Worm (Caenorhabditis elegans) whole organism, L4 larva: Measurements from ENCODE around the gene srx-33.
A peak's percentile ranks its signal among the peaks of the same experiment; 100 is the strongest.

Source experiments
- F26F4.8 ChIP-seq: fragments of 200-800 bp; sonication (Bioruptor generic); conservative IDR thresholded peaks from 2 replicates; pipeline ENCODE4 v1.3.6; 2022; ENCODE audit warnings: missing genetic modification characterization, missing compliant biosample characterization
- F44E2.7 ChIP-seq: fragments of 200-800 bp; sonication (Bioruptor generic); IDR thresholded peaks from 2 replicates; pipeline ENCODE4 v2.1.2; 2022; ENCODE audit warnings: missing genetic modification characterization, missing compliant biosample characterization
- T20F7.1 ChIP-seq: fragments of 200-800 bp; sonication (Bioruptor generic); optimal IDR thresholded peaks from 2 replicates; lab custom pipeline; 2018; ENCODE audit warnings: mild to moderate bottlenecking, missing genetic modification characterization, missing compliant biosample characterization
- T26A8.4 ChIP-seq: fragments of 200-800 bp; sonication (Bioruptor generic); IDR thresholded peaks from 2 replicates; pipeline ENCODE4 v1.3.6; 2022; ENCODE audit warnings: missing genetic modification characterization, missing compliant biosample characterization
- ceh-20 ChIP-seq: fragments of 200-800 bp; sonication (Bioruptor generic); IDR thresholded peaks from 2 replicates; pipeline ENCODE4 v1.3.6; 2022; ENCODE audit warnings: missing genetic modification reagents, missing genetic modification characterization, missing compliant biosample characterization
- ceh-62 ChIP-seq: sonication (generic microtip); optimal IDR thresholded peaks from 2 replicates; lab custom pipeline; 2017; ENCODE audit warnings: missing biosample characterization, missing genetic modification characterization
- ceh-82 ChIP-seq: sonication (generic microtip); optimal IDR thresholded peaks from 2 replicates; lab custom pipeline; 2017; ENCODE audit warnings: missing biosample characterization, missing genetic modification characterization
- daf-16 ChIP-seq, 3 experiments: sonication (generic microtip); optimal IDR thresholded peaks; 2 replicates each; lab custom pipeline; 2016 to 2017; ENCODE audit warnings: missing genetic modification characterization in 3 of 3, missing genetic modification reagents in 3 of 3, mild to moderate bottlenecking in 2 of 3, missing compliant biosample characterization in 2 of 3, missing biosample characterization in 1 of 3, moderate library complexity in 1 of 3
- daf-19 ChIP-seq: fragments of 200-800 bp; sonication (Bioruptor generic); conservative IDR thresholded peaks from 2 replicates; pipeline ENCODE4 v1.3.6; 2022; ENCODE audit warnings: missing genetic modification characterization, missing compliant biosample characterization
- daf-8 ChIP-seq: fragments of 200-800 bp; sonication (Bioruptor generic); IDR thresholded peaks from 2 replicates; pipeline ENCODE4 v1.3.6; 2022; ENCODE audit warnings: missing genetic modification characterization, missing compliant biosample characterization
- dmd-6 ChIP-seq: fragments of 200-800 bp; sonication (Bioruptor generic); IDR thresholded peaks from 2 replicates; pipeline ENCODE4 v1.3.6; 2022; ENCODE audit warnings: missing genetic modification reagents, missing genetic modification characterization, missing compliant biosample characterization
- egl-27 ChIP-seq: sonication (generic microtip); optimal IDR thresholded peaks from 3 replicates; lab custom pipeline; 2017; ENCODE audit warnings: missing biosample characterization, missing genetic modification reagents, missing genetic modification characterization
- egl-43 ChIP-seq: fragments of 200-800 bp; sonication (Bioruptor generic); IDR thresholded peaks from 2 replicates; pipeline ENCODE4 v1.3.6; 2022; ENCODE audit warnings: missing genetic modification reagents, missing genetic modification characterization, missing compliant biosample characterization
- hif-1 ChIP-seq, 2 experiments: sonication (generic microtip); optimal IDR thresholded peaks; 2 replicates each; lab custom pipeline; 2016 to 2017; ENCODE audit warnings: missing compliant biosample characterization in 2 of 2, missing genetic modification characterization in 2 of 2, missing genetic modification reagents in 2 of 2, missing genotype in 2 of 2, mild to moderate bottlenecking in 1 of 2
- hlh-11 ChIP-seq: fragments of 200-800 bp; sonication (Bioruptor generic); optimal IDR thresholded peaks from 2 replicates; lab custom pipeline; 2018; ENCODE audit warnings: mild to moderate bottlenecking, missing genetic modification characterization, missing compliant biosample characterization
- hlh-30 ChIP-seq: sonication (generic microtip); optimal IDR thresholded peaks from 2 replicates; lab custom pipeline; 2017; ENCODE audit warnings: antibody characterized with exemption, mild to moderate bottlenecking, missing genetic modification characterization, missing compliant biosample characterization; ENCODE audit not compliant: insufficient read depth
- lin-13 ChIP-seq: fragments of 150-350 bp; optimal IDR thresholded peaks from 2 replicates; lab custom pipeline; 2014; ENCODE audit warnings: missing biosample characterization, missing genetic modification reagents, missing genetic modification characterization
- lin-29 ChIP-seq: fragments of 200-800 bp; sonication (Bioruptor generic); IDR thresholded peaks from 2 replicates; pipeline ENCODE4 v1.3.6; 2022; ENCODE audit warnings: missing genetic modification reagents, missing genetic modification characterization, missing compliant biosample characterization
- lin-38 ChIP-seq: fragments of 200-800 bp; sonication (Bioruptor generic); IDR thresholded peaks from 2 replicates; pipeline ENCODE4 v1.3.6; 2022; ENCODE audit warnings: missing genetic modification reagents, missing genetic modification characterization, missing compliant biosample characterization
- lin-39 ChIP-seq: fragments of 150-350 bp; optimal IDR thresholded peaks from 2 replicates; lab custom pipeline; 2014; ENCODE audit warnings: missing biosample characterization, missing genetic modification reagents, missing genetic modification characterization
- mdl-1 ChIP-seq, 2 experiments: fragments of 150-350 bp in 1 of 2; sonication (generic microtip) in 1 of 2; optimal IDR thresholded peaks; 2 replicates each; lab custom pipeline; 2014 to 2017; ENCODE audit warnings: missing biosample characterization in 2 of 2, missing genetic modification characterization in 2 of 2
- mep-1 ChIP-seq: fragments of 150-350 bp; sonication (generic microtip); optimal IDR thresholded peaks from 3 replicates; lab custom pipeline; 2014; ENCODE audit warnings: missing biosample characterization, missing genetic modification characterization
- mxl-2 ChIP-seq: fragments of 200-800 bp; sonication (Bioruptor generic); conservative IDR thresholded peaks from 2 replicates; pipeline ENCODE4 v1.3.6; 2022; ENCODE audit warnings: missing genetic modification reagents, missing genetic modification characterization, missing compliant biosample characterization
- nhr-10 ChIP-seq: fragments of 150-350 bp; optimal IDR thresholded peaks from 2 replicates; lab custom pipeline; 2014; ENCODE audit warnings: missing biosample characterization, missing genetic modification characterization
- nhr-102 ChIP-seq: sonication (generic microtip); optimal IDR thresholded peaks from 2 replicates; lab custom pipeline; 2016; ENCODE audit warnings: mild to moderate bottlenecking, missing genetic modification characterization, moderate library complexity, missing compliant biosample characterization
- nhr-28 ChIP-seq: fragments of 150-350 bp; optimal IDR thresholded peaks from 2 replicates; lab custom pipeline; 2014; ENCODE audit warnings: missing biosample characterization, missing genetic modification characterization
- nhr-41 ChIP-seq: fragments of 200-800 bp; sonication (Bioruptor generic); IDR thresholded peaks from 2 replicates; pipeline ENCODE4 v1.3.6; 2022; ENCODE audit warnings: missing genetic modification reagents, missing genetic modification characterization, missing compliant biosample characterization
- nhr-48 ChIP-seq: sonication (generic microtip); optimal IDR thresholded peaks from 2 replicates; lab custom pipeline; 2016; ENCODE audit warnings: mild to moderate bottlenecking, missing genetic modification characterization, missing compliant biosample characterization
- php-3 ChIP-seq: fragments of 200-800 bp; sonication (Bioruptor generic); IDR thresholded peaks from 2 replicates; pipeline ENCODE4 v1.3.6; 2022; ENCODE audit warnings: missing genetic modification reagents, missing genetic modification characterization, missing compliant biosample characterization
- rbr-2 ChIP-seq: sonication (generic microtip); optimal IDR thresholded peaks from 2 replicates; lab custom pipeline; 2016; ENCODE audit warnings: missing genotype, missing genetic modification characterization, missing compliant biosample characterization
- snpc-4 ChIP-seq: fragments of 150-350 bp; optimal IDR thresholded peaks from 2 replicates; lab custom pipeline; 2014; ENCODE audit warnings: missing biosample characterization, missing genetic modification characterization
- spr-1 ChIP-seq: sonication (generic microtip); optimal IDR thresholded peaks from 2 replicates; lab custom pipeline; 2016; ENCODE audit warnings: mild to moderate bottlenecking, missing genetic modification characterization, missing compliant biosample characterization
- spr-3 ChIP-seq: fragments of 200-800 bp; sonication (Bioruptor generic); optimal IDR thresholded peaks from 2 replicates; lab custom pipeline; 2018; ENCODE audit warnings: mild to moderate bottlenecking, missing genetic modification characterization, missing compliant biosample characterization
- tra-1 ChIP-seq: fragments of 200-800 bp; sonication (Bioruptor generic); IDR thresholded peaks from 2 replicates; pipeline ENCODE4 v1.3.6; 2022; ENCODE audit warnings: missing genetic modification reagents, missing genetic modification characterization, missing compliant biosample characterization
- unc-130 ChIP-seq: sonication (generic microtip); optimal IDR thresholded peaks from 2 replicates; lab custom pipeline; 2016; ENCODE audit warnings: missing genetic modification reagents, missing genetic modification characterization, missing compliant biosample characterization
- unc-62 ChIP-seq, 3 experiments: fragments of 150-350 bp in 1 of 3; sonication (generic microtip); optimal IDR thresholded peaks in 2 of 3; peaks in 1 of 3; 1 replicate in 1 of 3; 2 replicates in 2 of 3; lab custom pipeline; 2014 to 2017; ENCODE audit warnings: missing biosample characterization in 3 of 3, missing genetic modification characterization in 3 of 3, missing genetic modification reagents in 3 of 3, missing genotype in 1 of 3
- zip-2 ChIP-seq: fragments of 150-350 bp; optimal IDR thresholded peaks from 2 replicates; lab custom pipeline; 2014; ENCODE audit warnings: missing biosample characterization, missing genetic modification characterization

Gene srx-33

DNA sequence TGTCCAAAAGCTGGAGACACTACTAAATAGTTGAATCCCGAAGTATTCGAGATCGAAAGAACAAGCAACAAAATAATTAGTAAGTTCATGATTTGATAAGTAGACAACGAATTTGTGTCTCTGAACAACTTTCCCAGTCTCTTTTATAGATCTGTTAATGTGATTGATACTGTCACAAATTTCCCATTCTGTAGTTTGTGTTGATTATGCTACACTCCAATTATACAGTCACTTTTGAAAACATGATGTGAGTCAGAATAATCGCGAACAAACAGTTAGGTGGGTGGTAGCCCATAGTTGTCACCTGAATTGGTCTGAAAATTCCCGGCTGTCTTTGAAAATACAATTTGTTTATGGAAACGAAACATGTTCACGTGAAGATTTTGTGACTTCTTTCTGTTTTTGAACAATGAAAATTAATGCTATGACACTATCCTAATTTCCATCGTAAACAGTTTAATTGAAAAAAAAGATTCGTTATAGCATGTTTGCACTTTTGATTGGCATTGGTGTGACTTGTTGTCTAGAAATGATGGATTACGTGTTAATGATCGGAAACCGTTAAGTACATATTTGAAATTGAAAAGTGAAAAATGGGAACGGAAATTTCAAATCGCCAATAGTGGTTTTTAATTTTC lies 44.9 kb upstream of the srx-33 start, which contains the start of gene ugt-41:
Gene ugt-41 (minus strand): TSS at position 119 of the 638 bp plus-strand sequence.
- TF ChIP-seq ceh-82 = no peak
- no peak for TF ChIP-seq hlh-30 (tag; lab: Kevin White, UChicago)
- no peak for TF ChIP-seq snpc-4 (tag; lab: Kevin White, UChicago)
- no peak for TF ChIP-seq lin-38 (GFP tag; lab: Robert Waterston, UW)
- TF ChIP-seq mep-1 (tag; lab: Kevin White, UChicago) = no peak
- peak in 1 of 2 experiments; percentile 53 for TF ChIP-seq hif-1 (tag; optimal IDR thresholded peaks at IDR 0.05; lab: Kevin White, UChicago)
- peak; percentile 92 for TF ChIP-seq php-3 (GFP tag; lab: Robert Waterston, UW)
- TF ChIP-seq unc-62 (GFP tag; optimal IDR thresholded peaks at IDR 0.05 in 1 of 2; lab: Kevin White, UChicago) = peak in 1 of 2 experiments; percentile 51
- no peak for TF ChIP-seq unc-62 (tag; optimal IDR thresholded peaks at IDR 0.05; lab: Kevin White, UChicago)
- TF ChIP-seq mxl-2 (GFP tag; lab: Robert Waterston, UW) = peak; percentile 60; the same call in 1 of the 2 replicates
- peak; percentile 81 for TF ChIP-seq dmd-6 (GFP tag; lab: Robert Waterston, UW)
- TF ChIP-seq ceh-20 (GFP tag; lab: Robert Waterston, UW) = peak; percentile 65; the same call in 1 of the 2 replicates
- TF ChIP-seq tra-1 = 0 out of 2 replicates have a peak, but pooled peaks have one; percentile 57
- peak; percentile 66 for TF ChIP-seq hlh-11
- TF ChIP-seq spr-3 (GFP tag; lab: Kevin White, UChicago) = no peak
- TF ChIP-seq daf-16 (GFP tag; optimal IDR thresholded peaks at IDR 0.05; lab: Kevin White, UChicago) = no peak
- peak; percentile 96 for TF ChIP-seq daf-16 (tag; optimal IDR thresholded peaks at IDR 0.05; lab: Kevin White, UChicago)
- peak; percentile 28 for TF ChIP-seq nhr-48
- peak in 1 of 2 experiments; percentile 6 for TF ChIP-seq mdl-1 (tag; optimal IDR thresholded peaks at IDR 0.05; lab: Kevin White, UChicago)
- TF ChIP-seq egl-27 (tag; lab: Kevin White, UChicago) = no peak
- TF ChIP-seq nhr-102 (tag; lab: Kevin White, UChicago) = peak; percentile 90
- TF ChIP-seq nhr-28 (tag; lab: Kevin White, UChicago) = peak; percentile 92

DNA sequence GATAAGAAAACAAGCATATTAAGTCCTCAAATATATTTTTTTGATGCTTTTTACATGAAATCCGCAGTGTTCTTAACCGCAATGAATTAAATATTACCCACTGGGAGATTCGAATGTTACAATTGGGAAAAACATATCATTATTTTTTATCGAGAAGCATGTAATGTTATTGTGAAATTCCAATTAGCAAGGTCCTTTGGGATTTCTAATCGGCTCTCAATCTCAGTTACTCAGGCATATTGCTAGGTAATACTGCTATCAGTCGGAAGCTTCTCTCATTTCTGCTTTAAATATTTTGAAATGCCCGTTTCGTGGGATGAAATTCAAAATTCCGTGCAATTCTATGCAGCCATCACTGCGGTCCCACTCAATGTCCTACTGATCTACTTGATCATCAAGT lies 40.7 kb upstream of the srx-33 start, which contains the start of gene str-204:
Gene str-204 (plus strand): TSS at position 301 of the 400 bp plus-strand sequence.
- no peak for TF ChIP-seq ceh-62 (tag; lab: Kevin White, UChicago)
- TF ChIP-seq rbr-2 (tag; lab: Kevin White, UChicago) = no peak
- TF ChIP-seq lin-39 (tag; lab: Kevin White, UChicago) = no peak
- no peak for TF ChIP-seq F26F4.8 (GFP tag; lab: Robert Waterston, UW)
- TF ChIP-seq nhr-10 (tag; lab: Kevin White, UChicago) = no peak
- TF ChIP-seq lin-13 (GFP tag; lab: Kevin White, UChicago) = no peak
- no peak for TF ChIP-seq nhr-48
- TF ChIP-seq F44E2.7 (GFP tag; lab: Robert Waterston, UW) = no peak
- no peak for TF ChIP-seq unc-130 (GFP tag; lab: Kevin White, UChicago)
- no peak for TF ChIP-seq T26A8.4 (GFP tag; lab: Robert Waterston, UW)
- no peak for TF ChIP-seq nhr-41 (GFP tag; lab: Robert Waterston, UW)
- TF ChIP-seq daf-8 = no peak
- TF ChIP-seq spr-1 (tag; lab: Kevin White, UChicago) = no peak
- no peak for TF ChIP-seq T20F7.1 (GFP tag; lab: Kevin White, UChicago)
- TF ChIP-seq daf-19 (GFP tag; lab: Robert Waterston, UW) = no peak
- TF ChIP-seq lin-29 (GFP tag; lab: Robert Waterston, UW) = no peak
- no peak for TF ChIP-seq zip-2
- TF ChIP-seq egl-43 (GFP tag; lab: Robert Waterston, UW) = no peak
